Worm (Caenorhabditis elegans) whole organism, young adult: ENCODE measurements around the gene T13C2.7.

Source experiments
- B0019.2 ChIP-seq: fragments of 200-800 bp; sonication (Bioruptor generic); conservative IDR thresholded peaks from 2 replicates; pipeline ENCODE4 v1.3.6; 2022; ENCODE audit warnings: missing genetic modification reagents, missing genetic modification characterization, missing compliant biosample characterization
- F10E7.11 ChIP-seq: sonication (generic microtip); optimal IDR thresholded peaks from 2 replicates; lab custom pipeline; 2017; ENCODE audit warnings: mild to moderate bottlenecking, missing genetic modification characterization, moderate library complexity, missing compliant biosample characterization
- F33H1.4 ChIP-seq: fragments of 200-800 bp; sonication (Bioruptor generic); IDR thresholded peaks from 2 replicates; pipeline ENCODE4 v1.3.6; 2022; ENCODE audit warnings: missing genetic modification reagents, missing genetic modification characterization, missing compliant biosample characterization
- ama-1 ChIP-seq, 3 experiments: fragments of 150-350 bp in 1 of 3; sonication (generic microtip) in 2 of 3; optimal IDR thresholded peaks; 2 replicates each; lab custom pipeline; 2014 to 2018; ENCODE audit warnings: missing biosample characterization in 2 of 3, missing genetic modification characterization in 2 of 3, missing genetic modification reagents in 2 of 3
- aptf-2 ChIP-seq: fragments of 200-800 bp; sonication (Bioruptor generic); conservative IDR thresholded peaks from 2 replicates; pipeline ENCODE4 v1.3.6; 2022; ENCODE audit warnings: missing genetic modification reagents, missing genetic modification characterization, missing compliant biosample characterization
- hlh-26 ChIP-seq: fragments of 200-800 bp; sonication (Bioruptor generic); conservative IDR thresholded peaks from 2 replicates; pipeline ENCODE4 v1.3.6; 2022; ENCODE audit warnings: missing genetic modification reagents, missing genetic modification characterization, missing compliant biosample characterization
- lag-1 ChIP-seq: fragments of 200-800 bp; sonication (Bioruptor generic); IDR thresholded peaks from 2 replicates; pipeline ENCODE4 v1.3.6; 2022; ENCODE audit warnings: missing genetic modification reagents, missing genetic modification characterization, missing compliant biosample characterization
- lin-35 ChIP-seq, 3 experiments: fragments of 150-350 bp in 2 of 3; sonication (generic microtip) in 1 of 3; optimal IDR thresholded peaks; 2 replicates each; lab custom pipeline; 2014 to 2018; ENCODE audit warnings: missing biosample characterization in 3 of 3, missing genetic modification characterization in 3 of 3, missing genetic modification reagents in 3 of 3
- madf-6 ChIP-seq: fragments of 200-800 bp; sonication (Bioruptor generic); IDR thresholded peaks from 2 replicates; pipeline ENCODE4 v1.3.6; 2022; ENCODE audit warnings: missing genetic modification reagents, missing genetic modification characterization, missing compliant biosample characterization
- ztf-25 ChIP-seq: fragments of 200-800 bp; sonication (Bioruptor generic); IDR thresholded peaks from 2 replicates; pipeline ENCODE4 v1.3.6; 2022; ENCODE audit warnings: missing genetic modification reagents, missing genetic modification characterization, missing compliant biosample characterization

- TF ChIP-seq F10E7.11 (tag; lab: Kevin White, UChicago) (no peak), madf-6 (GFP tag; lab: Robert Waterston, UW) (no peak), ama-1 (optimal IDR thresholded peaks at IDR 0.05; lab: Kevin White, UChicago) (no peak), ama-1 (GFP tag; optimal IDR thresholded peaks at IDR 0.05; lab: Kevin White, UChicago) (no peak), lag-1 (GFP tag; lab: Robert Waterston, UW) (no peak), B0019.2 (GFP tag; lab: Robert Waterston, UW) (no peak), hlh-26 (GFP tag; lab: Robert Waterston, UW) (no peak), aptf-2 (no peak), ztf-25 (GFP tag; lab: Robert Waterston, UW) (no peak), F33H1.4 (GFP tag; lab: Robert Waterston, UW) (no peak), lin-35 (GFP tag; optimal IDR thresholded peaks at IDR 0.05; lab: Kevin White, UChicago) (no peak)
Observed at ce11 chrII:6745783-6746182, 33.4 kb upstream of the T13C2.7 start, which contains the start of gene ins-14.
